Fruit fly (Drosophila melanogaster) whole organism, embryonic: ENCODE results near the gene AlaRS-m.
A peak's percentile ranks its signal among the peaks of the same experiment; 100 is the strongest.

Source experiments
- Aef1 ChIP-seq: fragments of 200-800 bp; sonication (Bioruptor generic); IDR thresholded peaks from 3 replicates; pipeline ENCODE4 v1.3.6; 2022; ENCODE audit warnings: missing biosample characterization, missing genetic modification characterization
- Bteb2 ChIP-seq: fragments of 200-800 bp; sonication (Bioruptor generic); optimal IDR thresholded peaks from 2 replicates; lab custom pipeline; 2016; ENCODE audit warnings: missing biosample characterization, missing genetic modification characterization
- CG11456 ChIP-seq: fragments of 200-800 bp; sonication (Bioruptor generic); IDR thresholded peaks from 3 replicates; pipeline ENCODE4 v1.3.6; 2022; ENCODE audit warnings: missing biosample characterization, missing genetic modification characterization
- CG13424 ChIP-seq: fragments of 200-800 bp; sonication (Bioruptor generic); optimal IDR thresholded peaks from 2 replicates; lab custom pipeline; 2019; ENCODE audit warnings: missing biosample characterization, mild to moderate bottlenecking, missing genetic modification characterization, moderate library complexity
- CG13894 ChIP-seq: fragments of 200-800 bp; sonication (Bioruptor generic); optimal IDR thresholded peaks from 3 replicates; lab custom pipeline; 2018; ENCODE audit warnings: missing biosample characterization, mild to moderate bottlenecking, missing genetic modification characterization, moderate library complexity
- CG14667 ChIP-seq: fragments of 200-800 bp; sonication (Bioruptor generic); IDR thresholded peaks from 2 replicates; pipeline ENCODE4 v1.3.6; 2022; ENCODE audit warnings: missing biosample characterization, missing genetic modification characterization
- CG15479 ChIP-seq: fragments of 200-800 bp; sonication (Bioruptor generic); optimal IDR thresholded peaks from 3 replicates; lab custom pipeline; 2019; ENCODE audit warnings: missing biosample characterization, mild to moderate bottlenecking, missing genetic modification characterization, moderate library complexity
- CG15514 ChIP-seq: fragments of 200-800 bp; sonication (Bioruptor generic); optimal IDR thresholded peaks from 3 replicates; lab custom pipeline; 2017; ENCODE audit warnings: missing biosample characterization, missing genetic modification characterization, mild to moderate bottlenecking, moderate library complexity, missing genetic modification reagents
- CG15601 ChIP-seq: fragments of 200-800 bp; sonication (Bioruptor generic); optimal IDR thresholded peaks from 3 replicates; lab custom pipeline; 2019; ENCODE audit warnings: missing biosample characterization, mild to moderate bottlenecking, missing genetic modification characterization, moderate library complexity
- CG16863 ChIP-seq: fragments of 200-800 bp; sonication (Bioruptor generic); optimal IDR thresholded peaks from 3 replicates; lab custom pipeline; 2016; ENCODE audit warnings: missing biosample characterization, missing genetic modification characterization
- CG17359 ChIP-seq: fragments of 200-800 bp; sonication (Bioruptor generic); optimal IDR thresholded peaks from 3 replicates; lab custom pipeline; 2018; ENCODE audit warnings: missing biosample characterization, mild to moderate bottlenecking, missing genetic modification characterization, moderate library complexity
- CG2129 ChIP-seq: fragments of 200-800 bp; sonication (Bioruptor generic); IDR thresholded peaks from 2 replicates; pipeline ENCODE4 v1.3.6; 2022; ENCODE audit warnings: missing biosample characterization, missing genetic modification characterization; ENCODE audit not compliant: partially characterized antibody
- CG3281 ChIP-seq: fragments of 200-800 bp; sonication (Bioruptor generic); optimal IDR thresholded peaks from 3 replicates; lab custom pipeline; 2017; ENCODE audit warnings: missing biosample characterization, mild to moderate bottlenecking, missing genetic modification characterization
- CG3995 ChIP-seq: fragments of 200-800 bp; sonication (Bioruptor generic); optimal IDR thresholded peaks from 3 replicates; lab custom pipeline; 2016; ENCODE audit warnings: missing biosample characterization, missing genetic modification characterization
- CG5953 ChIP-seq: fragments of 200-800 bp; sonication (Bioruptor generic); IDR thresholded peaks from 2 replicates; pipeline ENCODE4 v1.3.6; 2022; ENCODE audit warnings: missing biosample characterization, missing genetic modification characterization
- CG7372 ChIP-seq: fragments of 200-800 bp; sonication (Bioruptor generic); IDR thresholded peaks from 2 replicates; pipeline ENCODE4 v1.3.6; 2022; ENCODE audit warnings: missing biosample characterization, missing genetic modification characterization
- CG7786 ChIP-seq: fragments of 200-800 bp; sonication (Bioruptor generic); optimal IDR thresholded peaks from 2 replicates; lab custom pipeline; 2016; ENCODE audit warnings: missing biosample characterization, missing genetic modification characterization
- CG8089 ChIP-seq: fragments of 200-800 bp; sonication (Bioruptor generic); optimal IDR thresholded peaks from 3 replicates; lab custom pipeline; 2016; ENCODE audit warnings: missing biosample characterization, missing genetic modification characterization
- CG9437 ChIP-seq: fragments of 200-800 bp; sonication (Bioruptor generic); optimal IDR thresholded peaks from 2 replicates; lab custom pipeline; 2018; ENCODE audit warnings: missing biosample characterization, mild to moderate bottlenecking, missing genetic modification characterization
- D19A ChIP-seq: fragments of 200-800 bp; optimal IDR thresholded peaks from 3 replicates; lab custom pipeline; 2019; ENCODE audit warnings: missing biosample characterization, mild to moderate bottlenecking, missing genetic modification characterization, moderate library complexity
- Dad ChIP-seq: fragments of 200-800 bp; sonication (Bioruptor generic); optimal IDR thresholded peaks from 3 replicates; lab custom pipeline; 2016; ENCODE audit warnings: missing biosample characterization, missing genetic modification characterization
- Dek ChIP-seq: fragments of 200-800 bp; sonication (Bioruptor generic); optimal IDR thresholded peaks from 3 replicates; lab custom pipeline; 2019; ENCODE audit warnings: missing biosample characterization, mild to moderate bottlenecking, missing genetic modification characterization, moderate library complexity
- E2f2 ChIP-seq: fragments of 200-800 bp; sonication (Bioruptor generic); IDR thresholded peaks from 2 replicates; pipeline ENCODE4 v1.3.6; 2022; ENCODE audit warnings: missing biosample characterization, missing genetic modification characterization
- ERR ChIP-seq: fragments of 200-800 bp; sonication (Bioruptor generic); optimal IDR thresholded peaks from 2 replicates; lab custom pipeline; 2016; ENCODE audit warnings: missing biosample characterization, missing genetic modification characterization
- Hmx ChIP-seq: fragments of 200-800 bp; sonication (Bioruptor generic); optimal IDR thresholded peaks from 2 replicates; lab custom pipeline; 2016; ENCODE audit warnings: missing biosample characterization, missing genetic modification characterization
- Opbp ChIP-seq: fragments of 200-800 bp; sonication (Bioruptor generic); IDR thresholded peaks from 3 replicates; pipeline ENCODE4 v1.3.6; 2022; ENCODE audit warnings: missing biosample characterization, missing genetic modification characterization; ENCODE audit not compliant: partially characterized antibody
- Pdp1 ChIP-seq, 2 experiments: fragments of 200-800 bp; sonication (Bioruptor generic); optimal IDR thresholded peaks; 3 replicates each; lab custom pipeline; 2016; ENCODE audit warnings: missing biosample characterization in 2 of 2, missing genetic modification characterization in 2 of 2, mild to moderate bottlenecking in 1 of 2, moderate library complexity in 1 of 2
- Rx ChIP-seq: fragments of 200-800 bp; sonication (Bioruptor generic); IDR thresholded peaks from 2 replicates; pipeline ENCODE4 v1.3.6; 2022; ENCODE audit warnings: missing biosample characterization, missing genetic modification characterization
- ato ChIP-seq: fragments of 200-800 bp; sonication (Bioruptor generic); IDR thresholded peaks from 2 replicates; pipeline ENCODE4 v1.3.6; 2022; ENCODE audit warnings: missing biosample characterization, missing genetic modification characterization; ENCODE audit not compliant: partially characterized antibody
- bab2 ChIP-seq: fragments of 200-800 bp; sonication (Bioruptor generic); optimal IDR thresholded peaks from 2 replicates; lab custom pipeline; 2016; ENCODE audit warnings: missing biosample characterization, missing genetic modification characterization
- btn ChIP-seq: fragments of 200-800 bp; sonication (Bioruptor generic); optimal IDR thresholded peaks from 2 replicates; lab custom pipeline; 2016; ENCODE audit warnings: missing biosample characterization, missing genetic modification characterization
- cad ChIP-seq: fragments of >200 bp; optimal IDR thresholded peaks from 2 replicates; lab custom pipeline; 2017; ENCODE audit warnings: missing biosample characterization, missing genetic modification characterization
- chif ChIP-seq, 2 experiments: fragments of 200-800 bp; sonication (Bioruptor generic); optimal IDR thresholded peaks; 3 replicates each; lab custom pipeline; 2016; ENCODE audit warnings: missing biosample characterization in 2 of 2, missing genetic modification characterization in 2 of 2
- crc ChIP-seq: fragments of 200-800 bp; sonication (Bioruptor generic); optimal IDR thresholded peaks from 2 replicates; lab custom pipeline; 2016; ENCODE audit warnings: missing biosample characterization, missing genetic modification characterization
- gfzf ChIP-seq: fragments of 200-800 bp; sonication (Bioruptor generic); optimal IDR thresholded peaks from 2 replicates; lab custom pipeline; 2016; ENCODE audit warnings: missing biosample characterization, mild to moderate bottlenecking, missing genetic modification characterization, moderate library complexity
- gsb ChIP-seq: fragments of 200-800 bp; sonication (Bioruptor generic); IDR thresholded peaks from 2 replicates; pipeline ENCODE4 v1.3.6; 2022; ENCODE audit warnings: missing biosample characterization, missing genetic modification characterization
- kah ChIP-seq: fragments of 200-800 bp; sonication (Bioruptor generic); optimal IDR thresholded peaks from 2 replicates; lab custom pipeline; 2018; ENCODE audit warnings: missing biosample characterization, mild to moderate bottlenecking, missing genetic modification characterization
- knrl ChIP-seq: fragments of 200-800 bp; sonication (Bioruptor generic); IDR thresholded peaks from 3 replicates; pipeline ENCODE4 v1.3.6; 2022; ENCODE audit warnings: missing biosample characterization, missing genetic modification characterization; ENCODE audit not compliant: partially characterized antibody
- lov ChIP-seq, 2 experiments: fragments of 200-800 bp in 1 of 2; fragments of >200 bp in 1 of 2; sonication (Bioruptor generic) in 1 of 2; IDR thresholded peaks in 1 of 2; optimal IDR thresholded peaks in 1 of 2; 2 replicates in 1 of 2; 3 replicates in 1 of 2; pipeline versions ENCODE4 v1.3.6 to Lab custom; 2017 to 2022; ENCODE audit warnings: missing biosample characterization in 1 of 2, missing genetic modification characterization in 1 of 2
- maf-S ChIP-seq: fragments of 200-800 bp; sonication (Bioruptor generic); optimal IDR thresholded peaks from 2 replicates; lab custom pipeline; 2016; ENCODE audit warnings: missing biosample characterization, missing genetic modification characterization
- mirr ChIP-seq: fragments of 200-800 bp; sonication (Bioruptor generic); optimal IDR thresholded peaks from 3 replicates; lab custom pipeline; 2018; ENCODE audit warnings: missing biosample characterization, mild to moderate bottlenecking, missing genetic modification characterization
- nom ChIP-seq: fragments of 200-800 bp; sonication (Bioruptor generic); optimal IDR thresholded peaks from 2 replicates; lab custom pipeline; 2017; ENCODE audit warnings: missing biosample characterization, missing genetic modification characterization, mild to moderate bottlenecking, moderate library complexity, missing genetic modification reagents
- pan ChIP-seq, 4 experiments: fragments of >200 bp in 3 of 4; fragments of 200-800 bp in 1 of 4; sonication (Bioruptor generic) in 1 of 4; optimal IDR thresholded peaks in 3 of 4; IDR thresholded peaks in 1 of 4; 2 replicates each; pipeline versions ENCODE4 v1.3.6 to Lab custom; 2017 to 2022; ENCODE audit warnings: missing biosample characterization in 2 of 4, missing genetic modification characterization in 2 of 4, mixed read lengths in 1 of 4
- sd ChIP-seq: fragments of 200-800 bp; sonication (Bioruptor generic); optimal IDR thresholded peaks from 3 replicates; lab custom pipeline; 2018; ENCODE audit warnings: missing biosample characterization, mild to moderate bottlenecking, missing genetic modification characterization, moderate library complexity
- trem ChIP-seq: fragments of 200-800 bp; optimal IDR thresholded peaks from 3 replicates; lab custom pipeline; 2019; ENCODE audit warnings: missing biosample characterization, mild to moderate bottlenecking, missing genetic modification characterization, moderate library complexity
- unc-4 ChIP-seq: fragments of 200-800 bp; sonication (Bioruptor generic); IDR thresholded peaks from 2 replicates; pipeline ENCODE4 v1.3.6; 2022; ENCODE audit warnings: missing biosample characterization, missing genetic modification characterization; ENCODE audit not compliant: partially characterized antibody
- z ChIP-seq: fragments of 200-800 bp; sonication (Bioruptor generic); IDR thresholded peaks from 3 replicates; pipeline ENCODE4 v1.3.6; 2022; ENCODE audit warnings: missing biosample characterization, missing genetic modification characterization
- zen2 ChIP-seq: fragments of 200-800 bp; sonication (Bioruptor generic); IDR thresholded peaks from 3 replicates; pipeline ENCODE4 v1.3.6; 2022; ENCODE audit warnings: missing biosample characterization, missing genetic modification characterization; ENCODE audit not compliant: partially characterized antibody

Gene AlaRS-m

DNA sequence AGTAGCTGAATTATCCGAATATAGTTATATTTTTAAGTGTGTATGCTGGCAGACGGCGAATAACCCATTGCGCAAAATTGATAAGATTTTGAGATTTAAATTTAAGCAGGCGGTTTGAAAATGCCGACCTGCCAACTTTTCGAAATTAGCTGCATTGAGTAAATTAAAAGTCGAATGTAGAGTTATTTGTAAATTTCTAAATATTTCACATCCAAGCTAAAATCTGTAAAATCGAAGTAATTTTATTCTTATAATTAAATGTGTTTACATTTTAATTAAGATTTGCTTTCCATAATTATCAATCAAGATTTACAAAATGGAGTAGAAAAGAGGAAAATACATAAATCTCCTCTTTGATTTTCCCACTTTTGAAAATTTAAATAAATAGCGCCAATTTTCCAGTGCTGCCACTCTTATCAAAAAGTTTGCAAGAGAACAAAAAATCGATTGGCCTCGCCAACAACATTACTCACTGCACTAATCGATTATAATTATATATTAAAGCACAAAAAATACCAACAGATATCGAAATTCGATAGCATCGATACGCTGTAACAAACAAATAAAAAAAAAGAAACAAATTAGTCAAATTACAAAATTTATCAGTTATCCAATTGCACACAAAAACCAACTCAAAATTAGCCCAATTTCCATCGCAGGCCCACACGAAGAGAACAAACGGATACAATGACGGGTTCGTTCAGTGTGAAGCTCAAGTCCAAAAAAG is 12.0 kb upstream of the AlaRS-m start, which contains the start of gene Yod1 (continued):
- TF ChIP-seq Aef1 (GFP tag; lab: Robert Waterston, UW) (no peak), Dad (GFP tag; lab: Kevin White, UChicago) (no peak), CG7372 (GFP tag; lab: Robert Waterston, UW) (no peak), gfzf (peak; percentile 32), CG11456 (GFP tag; lab: Robert Waterston, UW) (no peak), Rx (no peak), E2f2 (GFP tag; lab: Robert Waterston, UW) (peak; percentile 98), trem (peak; percentile 98), Dek (tag; lab: Kevin White, UChicago) (peak; percentile 2), CG14667 (GFP tag; lab: Robert Waterston, UW) (no peak), ato (peak; percentile 76), knrl (peak; percentile 62), crc (no peak), CG13424 (tag; lab: Kevin White, UChicago) (no peak), sd (tag; lab: Kevin White, UChicago) (peak; percentile 47), nom (GFP tag; lab: Kevin White, UChicago) (peak; percentile 2), ERR (GFP tag; lab: Kevin White, UChicago) (no peak), gsb (GFP tag; lab: Robert Waterston, UW) (no peak), CG2129 (peak; percentile 21; the same call in 1 of the 2 replicates), chif (GFP tag; optimal IDR thresholded peaks at IDR 0.05; lab: Kevin White, UChicago) (no peak), Opbp (GFP tag; lab: Robert Waterston, UW) (peak; percentile 64; the same call in 2 of the 3 replicates), maf-S (GFP tag; lab: Kevin White, UChicago) (no peak), CG7786 (no peak), Hmx (GFP tag; lab: Kevin White, UChicago) (no peak), bab2 (GFP tag; lab: Kevin White, UChicago) (no peak), CG15514 (GFP tag; lab: Kevin White, UChicago) (peak; percentile 64), D19A (tag; lab: Kevin White, UChicago) (no peak), CG16863 (no peak), CG3281 (no peak), CG9437 (GFP tag; lab: Kevin White, UChicago) (no peak), CG13894 (tag; lab: Kevin White, UChicago) (no peak), btn (no peak), cad (no peak), kah (GFP tag; lab: Kevin White, UChicago) (no peak), lov (optimal IDR thresholded peaks at IDR 0.05; lab: Kevin White, UChicago) (no peak), lov (GFP tag; IDR thresholded peaks at IDR 0.05; lab: Robert Waterston, UW) (no peak), CG15479 (GFP tag; lab: Kevin White, UChicago) (no peak), CG3995 (GFP tag; lab: Kevin White, UChicago) (no peak), CG5953 (GFP tag; lab: Robert Waterston, UW) (no peak), CG17359 (tag; lab: Kevin White, UChicago) (no peak), z (GFP tag; lab: Robert Waterston, UW) (no peak), pan (optimal IDR thresholded peaks at IDR 0.05; lab: Kevin White, UChicago) (no peak), pan (GFP tag; optimal IDR thresholded peaks at IDR 0.05 in 1 of 2, IDR thresholded peaks at IDR 0.05 in 1 of 2) (no peak), CG15601 (tag; lab: Kevin White, UChicago) (peak; percentile 47), Pdp1 (GFP tag; optimal IDR thresholded peaks at IDR 0.05; lab: Kevin White, UChicago) (peak in 1 of 2 experiments; percentile 67), CG8089 (no peak), mirr (GFP tag; lab: Kevin White, UChicago) (no peak), zen2 (GFP tag; lab: Robert Waterston, UW) (peak; percentile 45; the same call in 1 of the 3 replicates), Bteb2 (GFP tag; lab: Kevin White, UChicago) (no peak), unc-4 (peak; percentile 76)
